Worm (Caenorhabditis elegans) whole organism, early embryonic: Measurements from ENCODE around the gene W04G3.12.

Source experiments
- aly-1 ChIP-seq: sonication (generic microtip); optimal IDR thresholded peaks from 2 replicates; lab custom pipeline; 2016; ENCODE audit warnings: missing genetic modification characterization, missing compliant biosample characterization
- ama-1 ChIP-seq: fragments of 150-350 bp; optimal IDR thresholded peaks from 2 replicates; lab custom pipeline; 2014
- ceh-36 ChIP-seq: sonication (generic microtip); optimal IDR thresholded peaks from 2 replicates; lab custom pipeline; 2016; ENCODE audit warnings: missing genetic modification characterization, inconsistent platforms, missing compliant biosample characterization
- ets-7 ChIP-seq: sonication (generic microtip); optimal IDR thresholded peaks from 2 replicates; lab custom pipeline; 2016; ENCODE audit warnings: missing genotype, missing genetic modification characterization, missing compliant biosample characterization
- flt-1 ChIP-seq: fragments of 200-800 bp; sonication (Bioruptor generic); IDR thresholded peaks from 2 replicates; pipeline ENCODE4 v1.3.6; 2022; ENCODE audit warnings: missing genetic modification characterization, missing compliant biosample characterization
- hmbx-1 ChIP-seq: sonication (generic microtip); optimal IDR thresholded peaks from 2 replicates; lab custom pipeline; 2016; ENCODE audit warnings: mild to moderate bottlenecking, missing genetic modification characterization, missing compliant biosample characterization
- hmg-4 ChIP-seq: fragments of 200-800 bp; sonication (Bioruptor generic); optimal IDR thresholded peaks from 2 replicates; lab custom pipeline; 2018; ENCODE audit warnings: mild to moderate bottlenecking, missing genetic modification characterization, missing compliant biosample characterization
- hnd-1 ChIP-seq: sonication (generic microtip); optimal IDR thresholded peaks from 2 replicates; lab custom pipeline; 2016; ENCODE audit warnings: missing genetic modification characterization, missing compliant biosample characterization
- scrt-1 ChIP-seq: fragments of 200-800 bp; sonication (Bioruptor generic); IDR thresholded peaks from 2 replicates; pipeline ENCODE4 v1.3.6; 2022; ENCODE audit warnings: missing genetic modification characterization, missing compliant biosample characterization

- TF ChIP-seq ceh-36 (tag; lab: Kevin White, UChicago) = no peak
- no peak for TF ChIP-seq flt-1 (GFP tag; lab: Robert Waterston, UW)
- no peak for TF ChIP-seq hmbx-1
- no peak for TF ChIP-seq hmg-4 (GFP tag; lab: Kevin White, UChicago)
- no peak for TF ChIP-seq hnd-1
- no peak for TF ChIP-seq aly-1 (tag; lab: Kevin White, UChicago)
- no peak for TF ChIP-seq ets-7 (tag; lab: Kevin White, UChicago)
- no peak for TF ChIP-seq ama-1 (lab: Kevin White, UChicago)
- TF ChIP-seq scrt-1 (GFP tag; lab: Robert Waterston, UW) = no peak
Observed at ce11 chrX:11104883-11105629, 28.5 kb upstream of the W04G3.12 start, which contains the start of gene W02H3.1.
